Fruit fly (Drosophila melanogaster): ENCODE results near the gene unc-45.

Gene unc-45

dm6 chr3R:8032923-8033478 is at the start of gene unc-45, which contains the start of gene CG11035:
unc-45 (plus strand) TSS chr3R:8033301.
CG11035 (minus strand) TSS chr3R:8033009.
- TF ChIP-seq h (optimal IDR thresholded peaks at IDR 0.05) (no peak), insv (optimal IDR thresholded peaks at IDR 0.05) (no peak), Myc (optimal IDR thresholded peaks at IDR 0.05) (no peak), ttk (optimal IDR thresholded peaks at IDR 0.05) (no peak), psq (optimal IDR thresholded peaks at IDR 0.05) (no peak), Sin3A (optimal IDR thresholded peaks at IDR 0.05) (no peak)

dm6 chr3R:7990257-7990656 is 42.8 kb upstream of the unc-45 start:
- TF ChIP-seq Sin3A (optimal IDR thresholded peaks at IDR 0.05) (no peak), Myc (optimal IDR thresholded peaks at IDR 0.05) (no peak), h (optimal IDR thresholded peaks at IDR 0.05) (no peak), psq (optimal IDR thresholded peaks at IDR 0.05) (no peak), insv (optimal IDR thresholded peaks at IDR 0.05) (no peak), ttk (optimal IDR thresholded peaks at IDR 0.05) (no peak)

dm6 chr3R:7990799-7991423 is 42.2 kb upstream of the unc-45 start:
- TF ChIP-seq psq (optimal IDR thresholded peaks at IDR 0.05) (no peak), insv (optimal IDR thresholded peaks at IDR 0.05) (no peak), Myc (optimal IDR thresholded peaks at IDR 0.05) (no peak), Sin3A (optimal IDR thresholded peaks at IDR 0.05) (no peak), ttk (optimal IDR thresholded peaks at IDR 0.05) (no peak), h (optimal IDR thresholded peaks at IDR 0.05) (no peak)

dm6 chr3R:7991446-7991845 is 41.7 kb upstream of the unc-45 start:
- TF ChIP-seq Sin3A (optimal IDR thresholded peaks at IDR 0.05), result no peak
- no peak for TF ChIP-seq h (optimal IDR thresholded peaks at IDR 0.05)
- TF ChIP-seq insv (optimal IDR thresholded peaks at IDR 0.05), result no peak
- TF ChIP-seq psq (optimal IDR thresholded peaks at IDR 0.05), result no peak
- no peak for TF ChIP-seq Myc (optimal IDR thresholded peaks at IDR 0.05)
- TF ChIP-seq ttk (optimal IDR thresholded peaks at IDR 0.05), result no peak

dm6 chr3R:7992100-7992499 is 41.0 kb upstream of the unc-45 start:
- TF ChIP-seq ttk (optimal IDR thresholded peaks at IDR 0.05) (no peak), h (optimal IDR thresholded peaks at IDR 0.05) (no peak), Sin3A (optimal IDR thresholded peaks at IDR 0.05) (no peak), Myc (optimal IDR thresholded peaks at IDR 0.05) (no peak), insv (optimal IDR thresholded peaks at IDR 0.05) (no peak), psq (optimal IDR thresholded peaks at IDR 0.05) (no peak)

dm6 chr3R:7993506-7993905 is 39.6 kb upstream of the unc-45 start:
- no peak for TF ChIP-seq h (optimal IDR thresholded peaks at IDR 0.05)
- no peak for TF ChIP-seq Myc (optimal IDR thresholded peaks at IDR 0.05)
- TF ChIP-seq insv (optimal IDR thresholded peaks at IDR 0.05), result no peak
- TF ChIP-seq ttk (optimal IDR thresholded peaks at IDR 0.05), result no peak
- no peak for TF ChIP-seq Sin3A (optimal IDR thresholded peaks at IDR 0.05)
- TF ChIP-seq psq (optimal IDR thresholded peaks at IDR 0.05), result no peak

dm6 chr3R:7994629-7995028 is 38.5 kb upstream of the unc-45 start:
- TF ChIP-seq ttk (optimal IDR thresholded peaks at IDR 0.05) (no peak), Myc (optimal IDR thresholded peaks at IDR 0.05) (no peak), psq (optimal IDR thresholded peaks at IDR 0.05) (no peak), Sin3A (optimal IDR thresholded peaks at IDR 0.05) (no peak), h (optimal IDR thresholded peaks at IDR 0.05) (no peak), insv (optimal IDR thresholded peaks at IDR 0.05) (no peak)

dm6 chr3R:7995722-7996121 is 37.4 kb upstream of the unc-45 start, which contains the start of gene Elovl7:
Elovl7 (minus strand) TSS chr3R:7995852.
- TF ChIP-seq Myc (optimal IDR thresholded peaks at IDR 0.05) (no peak), ttk (optimal IDR thresholded peaks at IDR 0.05) (no peak), h (optimal IDR thresholded peaks at IDR 0.05) (no peak), insv (optimal IDR thresholded peaks at IDR 0.05) (no peak), psq (optimal IDR thresholded peaks at IDR 0.05) (no peak), Sin3A (optimal IDR thresholded peaks at IDR 0.05) (no peak)

dm6 chr3R:7998778-7999177 is 34.3 kb upstream of the unc-45 start:
- TF ChIP-seq psq (optimal IDR thresholded peaks at IDR 0.05) (no peak), ttk (optimal IDR thresholded peaks at IDR 0.05) (no peak), Myc (optimal IDR thresholded peaks at IDR 0.05) (no peak), insv (optimal IDR thresholded peaks at IDR 0.05) (no peak), Sin3A (optimal IDR thresholded peaks at IDR 0.05) (no peak), h (optimal IDR thresholded peaks at IDR 0.05) (no peak)

dm6 chr3R:7999530-8000116 is 33.5 kb upstream of the unc-45 start, which contains the start of gene PIG-H:
PIG-H (plus strand) TSS chr3R:7999832.
- no peak for TF ChIP-seq psq (optimal IDR thresholded peaks at IDR 0.05)
- no peak for TF ChIP-seq Sin3A (optimal IDR thresholded peaks at IDR 0.05)
- TF ChIP-seq h (optimal IDR thresholded peaks at IDR 0.05), result no peak
- TF ChIP-seq ttk (optimal IDR thresholded peaks at IDR 0.05), result no peak
- TF ChIP-seq insv (optimal IDR thresholded peaks at IDR 0.05), result no peak
- no peak for TF ChIP-seq Myc (optimal IDR thresholded peaks at IDR 0.05)

dm6 chr3R:8001074-8001669 is 31.9 kb upstream of the unc-45 start, which contains the start of the genes Kmn2 and CG2698:
Kmn2 (minus strand) TSS chr3R:8001309.
CG2698 (plus strand) TSS chr3R:8001562.
- TF ChIP-seq Myc (optimal IDR thresholded peaks at IDR 0.05) (no peak), h (optimal IDR thresholded peaks at IDR 0.05) (no peak), Sin3A (optimal IDR thresholded peaks at IDR 0.05) (no peak), ttk (optimal IDR thresholded peaks at IDR 0.05) (no peak), psq (optimal IDR thresholded peaks at IDR 0.05) (no peak), insv (optimal IDR thresholded peaks at IDR 0.05) (no peak)
